Fruit fly (Drosophila melanogaster) whole organism, embryonic: Measurements from ENCODE around the gene CAH4.
A peak's percentile ranks its signal among the peaks of the same experiment; 100 is the strongest.

Source experiments
- CG10267 ChIP-seq: fragments of 200-800 bp; sonication (Bioruptor generic); optimal IDR thresholded peaks from 2 replicates; lab custom pipeline; 2018; ENCODE audit warnings: missing biosample characterization, mild to moderate bottlenecking, missing genetic modification characterization, moderate library complexity
- CG10321 ChIP-seq: fragments of 200-800 bp; sonication (Bioruptor generic); IDR thresholded peaks from 2 replicates; pipeline ENCODE4 v1.3.6; 2022; ENCODE audit warnings: missing biosample characterization, missing genetic modification characterization
- CG12155 ChIP-seq: fragments of 200-800 bp; sonication (Bioruptor generic); optimal IDR thresholded peaks from 3 replicates; lab custom pipeline; 2016; ENCODE audit warnings: missing biosample characterization, missing genetic modification characterization
- CG12659 ChIP-seq: fragments of 200-800 bp; sonication (Bioruptor generic); optimal IDR thresholded peaks from 3 replicates; lab custom pipeline; 2017; ENCODE audit warnings: mild to moderate bottlenecking, missing biosample characterization, missing genetic modification reagents, missing genetic modification characterization
- CG12744 ChIP-seq: fragments of 200-800 bp; sonication (Bioruptor generic); optimal IDR thresholded peaks from 2 replicates; lab custom pipeline; 2016; ENCODE audit warnings: missing biosample characterization, missing genetic modification characterization
- CG13287 ChIP-seq: fragments of 200-800 bp; sonication (Bioruptor generic); IDR thresholded peaks from 2 replicates; pipeline ENCODE4 v1.3.6; 2022; ENCODE audit warnings: missing biosample characterization, missing genetic modification characterization; ENCODE audit not compliant: partially characterized antibody
- CG14710 ChIP-seq: fragments of 200-800 bp; sonication (Bioruptor generic); optimal IDR thresholded peaks from 3 replicates; lab custom pipeline; 2019; ENCODE audit warnings: missing biosample characterization, mild to moderate bottlenecking, missing genetic modification characterization, moderate library complexity
- CG17829 ChIP-seq: fragments of 200-800 bp; optimal IDR thresholded peaks from 2 replicates; lab custom pipeline; 2019; ENCODE audit warnings: missing biosample characterization, mild to moderate bottlenecking, missing genetic modification characterization, moderate library complexity
- CG18011 ChIP-seq: fragments of 200-800 bp; sonication (Bioruptor generic); optimal IDR thresholded peaks from 2 replicates; lab custom pipeline; 2017; ENCODE audit warnings: missing biosample characterization, missing genetic modification characterization, mild to moderate bottlenecking, moderate library complexity, missing genotype
- CG2116 ChIP-seq: fragments of 200-800 bp; sonication (Bioruptor generic); optimal IDR thresholded peaks from 3 replicates; lab custom pipeline; 2018; ENCODE audit warnings: missing biosample characterization, mild to moderate bottlenecking, missing genetic modification characterization
- CG2678 ChIP-seq: fragments of 200-800 bp; sonication (Bioruptor generic); optimal IDR thresholded peaks from 3 replicates; lab custom pipeline; 2019; ENCODE audit warnings: missing biosample characterization, mild to moderate bottlenecking, missing genetic modification characterization, moderate library complexity
- CG34376 ChIP-seq: fragments of 200-800 bp; sonication (Bioruptor generic); optimal IDR thresholded peaks from 2 replicates; lab custom pipeline; 2018; ENCODE audit warnings: missing biosample characterization, mild to moderate bottlenecking, missing genetic modification characterization
- CG3838 ChIP-seq: fragments of 200-800 bp; sonication (Bioruptor generic); optimal IDR thresholded peaks from 3 replicates; lab custom pipeline; 2016; ENCODE audit warnings: missing biosample characterization, missing genetic modification characterization
- CG4617 ChIP-seq: fragments of 200-800 bp; sonication (Bioruptor generic); optimal IDR thresholded peaks from 3 replicates; lab custom pipeline; 2016; ENCODE audit warnings: missing biosample characterization, missing genetic modification characterization, borderline replicate concordance
- CG8478 ChIP-seq: fragments of >200 bp; optimal IDR thresholded peaks from 2 replicates; lab custom pipeline; 2018
- CG9797 ChIP-seq: fragments of 200-800 bp; sonication (Bioruptor generic); optimal IDR thresholded peaks from 3 replicates; lab custom pipeline; 2018; ENCODE audit warnings: missing biosample characterization, mild to moderate bottlenecking, missing genetic modification characterization
- Dfd ChIP-seq, 2 experiments: fragments of >200 bp; optimal IDR thresholded peaks; 2 replicates each; lab custom pipeline; 2017; ENCODE audit warnings: missing biosample characterization in 2 of 2, missing genetic modification characterization in 2 of 2
- Dll ChIP-seq: fragments of 200-800 bp; sonication (Bioruptor generic); IDR thresholded peaks from 4 replicates; pipeline ENCODE4 v1.3.6; 2022; ENCODE audit warnings: missing biosample characterization, missing genetic modification characterization; ENCODE audit not compliant: partially characterized antibody
- Dp ChIP-seq: fragments of 200-800 bp; sonication (Bioruptor generic); optimal IDR thresholded peaks from 2 replicates; lab custom pipeline; 2018; ENCODE audit warnings: missing biosample characterization, mild to moderate bottlenecking, missing genetic modification characterization, moderate library complexity
- E2f2 ChIP-seq: fragments of 200-800 bp; sonication (Bioruptor generic); IDR thresholded peaks from 2 replicates; pipeline ENCODE4 v1.3.6; 2022; ENCODE audit warnings: missing biosample characterization, missing genetic modification characterization
- Gsc ChIP-seq: fragments of 200-800 bp; sonication (Bioruptor generic); IDR thresholded peaks from 2 replicates; pipeline ENCODE4 v1.3.6; 2022; ENCODE audit warnings: missing biosample characterization, missing genetic modification characterization
- Hmx ChIP-seq: fragments of 200-800 bp; sonication (Bioruptor generic); optimal IDR thresholded peaks from 2 replicates; lab custom pipeline; 2016; ENCODE audit warnings: missing biosample characterization, missing genetic modification characterization
- Hsf ChIP-seq: fragments of 200-800 bp; sonication (Bioruptor generic); optimal IDR thresholded peaks from 3 replicates; lab custom pipeline; 2016; ENCODE audit warnings: missing biosample characterization, missing genetic modification characterization
- Lpt ChIP-seq: fragments of >200 bp; optimal IDR thresholded peaks from 2 replicates; lab custom pipeline; 2018; ENCODE audit warnings: missing biosample characterization, missing genetic modification characterization
- MBD-R2 ChIP-seq: fragments of 200-800 bp; sonication (Bioruptor generic); IDR thresholded peaks from 2 replicates; pipeline ENCODE4 v1.3.6; 2022; ENCODE audit warnings: missing biosample characterization, missing genetic modification characterization
- MESR4 ChIP-seq: fragments of 200-800 bp; sonication (Bioruptor generic); optimal IDR thresholded peaks from 2 replicates; lab custom pipeline; 2018; ENCODE audit warnings: missing biosample characterization, mild to moderate bottlenecking, missing genetic modification characterization, moderate library complexity
- NFAT ChIP-seq: fragments of 200-800 bp; sonication (Bioruptor generic); IDR thresholded peaks from 2 replicates; pipeline ENCODE4 v1.3.6; 2022; ENCODE audit warnings: missing biosample characterization, missing genetic modification characterization
- Scr ChIP-seq: fragments of 200-800 bp; sonication (Bioruptor generic); IDR thresholded peaks from 2 replicates; pipeline ENCODE4 v1.3.6; 2022; ENCODE audit warnings: missing biosample characterization, missing genetic modification characterization; ENCODE audit not compliant: partially characterized antibody
- Stat92E ChIP-seq, 3 experiments: fragments of >200 bp in 2 of 3; fragments of 200-800 bp in 1 of 3; sonication (Bioruptor generic) in 1 of 3; optimal IDR thresholded peaks; 2 replicates each; lab custom pipeline; 2017 to 2019; ENCODE audit warnings: missing biosample characterization in 3 of 3, missing genetic modification characterization in 3 of 3, mild to moderate bottlenecking in 1 of 3, moderate library complexity in 1 of 3
- YL-1 ChIP-seq: fragments of 200-800 bp; sonication (Bioruptor generic); optimal IDR thresholded peaks from 3 replicates; lab custom pipeline; 2017; ENCODE audit warnings: missing biosample characterization, mild to moderate bottlenecking, missing genetic modification characterization
- bbx ChIP-seq: fragments of 200-800 bp; sonication (Bioruptor generic); IDR thresholded peaks from 2 replicates; pipeline ENCODE4 v1.3.6; 2022; ENCODE audit warnings: missing biosample characterization, missing genetic modification characterization; ENCODE audit not compliant: partially characterized antibody
- chinmo ChIP-seq: fragments of 200-800 bp; sonication (Bioruptor generic); IDR thresholded peaks from 4 replicates; pipeline ENCODE4 v1.3.6; 2022; ENCODE audit warnings: missing biosample characterization, missing genetic modification characterization; ENCODE audit not compliant: partially characterized antibody
- da ChIP-seq: fragments of 200-800 bp; sonication (Bioruptor generic); optimal IDR thresholded peaks from 2 replicates; lab custom pipeline; 2016; ENCODE audit warnings: missing biosample characterization, missing genetic modification characterization
- dmrt11E ChIP-seq: fragments of 200-800 bp; sonication (Bioruptor generic); optimal IDR thresholded peaks from 3 replicates; lab custom pipeline; 2018; ENCODE audit warnings: missing biosample characterization, mild to moderate bottlenecking, missing genetic modification characterization, moderate library complexity
- ftz-f1 ChIP-seq: fragments of 200-800 bp; sonication (Bioruptor generic); optimal IDR thresholded peaks from 2 replicates; lab custom pipeline; 2016; ENCODE audit warnings: missing biosample characterization, missing genetic modification characterization
- gcm2 ChIP-seq: fragments of 200-800 bp; sonication (Bioruptor generic); optimal IDR thresholded peaks from 2 replicates; lab custom pipeline; 2016; ENCODE audit warnings: missing biosample characterization, missing genetic modification characterization
- gfzf ChIP-seq: fragments of 200-800 bp; sonication (Bioruptor generic); optimal IDR thresholded peaks from 2 replicates; lab custom pipeline; 2016; ENCODE audit warnings: missing biosample characterization, mild to moderate bottlenecking, missing genetic modification characterization, moderate library complexity
- grn ChIP-seq: fragments of 200-800 bp; sonication (Bioruptor generic); optimal IDR thresholded peaks from 3 replicates; lab custom pipeline; 2017; ENCODE audit warnings: missing biosample characterization, missing genetic modification characterization
- gro ChIP-seq: fragments of 200-800 bp; sonication (Bioruptor generic); optimal IDR thresholded peaks from 2 replicates; lab custom pipeline; 2016; ENCODE audit warnings: missing biosample characterization, missing genetic modification characterization
- kay ChIP-seq: fragments of 200-800 bp; sonication (Bioruptor generic); optimal IDR thresholded peaks from 2 replicates; lab custom pipeline; 2016; ENCODE audit warnings: missing biosample characterization, missing genetic modification characterization
- lbe ChIP-seq: fragments of 200-800 bp; sonication (Bioruptor generic); optimal IDR thresholded peaks from 2 replicates; lab custom pipeline; 2016; ENCODE audit warnings: missing biosample characterization, mild to moderate bottlenecking, missing genetic modification characterization
- phol ChIP-seq: fragments of 200-800 bp; sonication (Bioruptor generic); optimal IDR thresholded peaks from 3 replicates; lab custom pipeline; 2018; ENCODE audit warnings: missing biosample characterization, mild to moderate bottlenecking, missing genetic modification characterization, moderate library complexity
- pzg ChIP-seq: fragments of 200-800 bp; sonication (Bioruptor generic); optimal IDR thresholded peaks from 3 replicates; lab custom pipeline; 2018; ENCODE audit warnings: missing biosample characterization, mild to moderate bottlenecking, missing genetic modification characterization, moderate library complexity
- salm ChIP-seq: fragments of 200-800 bp; sonication (Bioruptor generic); optimal IDR thresholded peaks from 2 replicates; lab custom pipeline; 2018; ENCODE audit warnings: missing biosample characterization, mild to moderate bottlenecking, missing genetic modification characterization
- trem ChIP-seq: fragments of 200-800 bp; optimal IDR thresholded peaks from 3 replicates; lab custom pipeline; 2019; ENCODE audit warnings: missing biosample characterization, mild to moderate bottlenecking, missing genetic modification characterization, moderate library complexity
- ttk ChIP-seq: fragments of 200-800 bp; sonication (Bioruptor generic); IDR thresholded peaks from 2 replicates; pipeline ENCODE4 v2.1.2; 2022; ENCODE audit warnings: missing biosample characterization, missing genetic modification characterization
- unpg ChIP-seq: fragments of 200-800 bp; sonication (Bioruptor generic); optimal IDR thresholded peaks from 3 replicates; lab custom pipeline; 2018; ENCODE audit warnings: missing biosample characterization, mild to moderate bottlenecking, missing genetic modification characterization, moderate library complexity
- usp ChIP-seq: fragments of >200 bp; optimal IDR thresholded peaks from 2 replicates; lab custom pipeline; 2017; ENCODE audit warnings: missing biosample characterization, missing genetic modification characterization
- zfh1 ChIP-seq: fragments of 200-800 bp; sonication (Bioruptor generic); IDR thresholded peaks from 3 replicates; pipeline ENCODE4 v1.3.6; 2022; ENCODE audit warnings: missing biosample characterization, missing genetic modification characterization

CAH4 gene

DNA sequence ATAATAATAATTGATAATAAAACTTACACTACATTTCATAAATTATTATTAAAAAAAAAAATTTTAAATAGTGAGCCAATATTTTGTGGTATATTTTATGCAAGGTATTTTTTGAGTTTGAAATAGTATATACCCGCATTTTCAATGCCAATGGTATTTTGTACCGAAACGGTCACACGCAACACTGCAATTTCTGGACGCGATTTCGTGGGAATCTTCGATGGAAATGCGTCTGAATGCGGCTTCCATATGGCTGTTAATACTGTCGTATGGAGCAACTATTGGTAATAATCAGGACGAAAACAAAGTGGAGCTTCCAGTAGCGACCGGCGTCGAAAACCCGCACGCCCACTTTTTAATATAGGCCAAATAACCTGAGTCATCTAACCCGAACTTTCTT, 5.9 kb downstream of the CAH4 start, which contains the start of gene Nct:
TSS of gene Nct (plus strand) at position 173 of the 400 bp plus-strand sequence.
- TF ChIP-seq ftz-f1 (GFP tag; lab: Kevin White, UChicago): peak; percentile 0
- TF ChIP-seq CG4617 (GFP tag; lab: Kevin White, UChicago): peak; percentile 51
- no peak for TF ChIP-seq usp (GFP tag; lab: Kevin White, UChicago)
- TF ChIP-seq CG2116 (GFP tag; lab: Kevin White, UChicago): peak; percentile 7
- peak; percentile 72 for TF ChIP-seq CG9797 (GFP tag; lab: Kevin White, UChicago)
- TF ChIP-seq Stat92E (GFP tag; optimal IDR thresholded peaks at IDR 0.05; lab: Kevin White, UChicago): peak in 1 of 3 experiments; percentile 22
- peak; percentile 38 for TF ChIP-seq CG14710 (tag; lab: Kevin White, UChicago)
- TF ChIP-seq CG12744 (GFP tag; lab: Kevin White, UChicago): no peak
- peak; percentile 18 for TF ChIP-seq trem (tag; lab: Kevin White, UChicago)
- TF ChIP-seq Scr (GFP tag; lab: Robert Waterston, UW): peak; percentile 25; the same call in 1 of the 2 replicates
- TF ChIP-seq kay (GFP tag; lab: Kevin White, UChicago): peak; percentile 1
- TF ChIP-seq Lpt (GFP tag; lab: Kevin White, UChicago): no peak
- TF ChIP-seq unpg: no peak
- TF ChIP-seq CG10267 (tag; lab: Kevin White, UChicago): peak; percentile 17
- TF ChIP-seq MESR4: peak; percentile 68
- TF ChIP-seq bbx (GFP tag; lab: Robert Waterston, UW): 0 out of 2 replicates have a peak, but pooled peaks have one; percentile 11
- TF ChIP-seq YL-1 (GFP tag; lab: Kevin White, UChicago): peak; percentile 43
- peak; percentile 72 for TF ChIP-seq E2f2
- TF ChIP-seq zfh1 (GFP tag; lab: Robert Waterston, UW): no peak
- peak; percentile 53 for TF ChIP-seq pzg
- peak; percentile 75 for TF ChIP-seq gfzf (GFP tag; lab: Kevin White, UChicago)
- TF ChIP-seq CG17829 (tag; lab: Kevin White, UChicago): peak; percentile 1
- peak; percentile 71; the same call in 1 of the 2 replicates for TF ChIP-seq MBD-R2 (GFP tag; lab: Robert Waterston, UW)
- peak; percentile 35; the same call in 1 of the 2 replicates for TF ChIP-seq CG13287
- TF ChIP-seq salm: no peak
- TF ChIP-seq CG8478 (lab: Kevin White, UChicago): no peak
- TF ChIP-seq CG12659 (GFP tag; lab: Kevin White, UChicago): no peak
- no peak for TF ChIP-seq CG3838 (GFP tag; lab: Kevin White, UChicago)
- TF ChIP-seq Dp (GFP tag; lab: Kevin White, UChicago): peak; percentile 60
- 0 out of 4 replicates have a peak, but pooled peaks have one; percentile 15 for TF ChIP-seq Dll (GFP tag; lab: Robert Waterston, UW)
- TF ChIP-seq CG18011: no peak

DNA sequence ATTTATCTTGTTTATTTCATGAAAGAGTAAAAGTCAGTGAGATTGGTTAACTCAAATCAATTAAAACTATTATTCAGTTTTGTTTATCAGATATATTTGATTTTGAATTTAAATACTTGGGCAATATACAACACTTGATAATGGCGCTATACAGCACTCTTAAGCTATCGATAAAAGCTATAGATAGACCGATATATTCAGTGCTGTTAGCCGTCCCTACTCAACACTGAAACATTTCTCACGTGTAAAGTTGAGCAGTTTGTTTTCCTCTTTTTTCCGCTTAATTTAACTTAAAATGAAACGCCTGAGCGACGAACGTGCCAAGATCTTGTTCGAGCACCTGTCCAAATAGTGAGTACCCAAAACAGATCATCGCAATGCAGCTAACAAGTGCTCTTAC, 6.9 kb downstream of the CAH4 start, which contains the start of gene CG7006:
TSS of gene CG7006 (plus strand) at position 208 of the 400 bp plus-strand sequence.
- TF ChIP-seq CG12155: peak; percentile 85
- TF ChIP-seq Hsf (GFP tag; lab: Kevin White, UChicago): peak; percentile 74
- peak; percentile 32 for TF ChIP-seq da (GFP tag; lab: Kevin White, UChicago)
- TF ChIP-seq grn (GFP tag; lab: Kevin White, UChicago): no peak
- TF ChIP-seq Stat92E (GFP tag; optimal IDR thresholded peaks at IDR 0.05; lab: Kevin White, UChicago): no peak
- TF ChIP-seq gcm2 (GFP tag; lab: Kevin White, UChicago): peak; percentile 22
- peak; percentile 52 for TF ChIP-seq ttk (GFP tag; lab: Robert Waterston, UW)
- TF ChIP-seq pzg: peak; percentile 94
- peak; percentile 75 for TF ChIP-seq Scr (GFP tag; lab: Robert Waterston, UW)
- TF ChIP-seq bbx (GFP tag; lab: Robert Waterston, UW): peak; percentile 76
- TF ChIP-seq Hmx (GFP tag; lab: Kevin White, UChicago): no peak
- TF ChIP-seq dmrt11E (tag; lab: Kevin White, UChicago): peak; percentile 55
- no peak for TF ChIP-seq lbe (GFP tag; lab: Kevin White, UChicago)
- no peak for TF ChIP-seq CG10321
- TF ChIP-seq NFAT: peak; percentile 94
- TF ChIP-seq CG34376: peak; percentile 33
- TF ChIP-seq CG2678 (tag; lab: Kevin White, UChicago): no peak
- no peak; the same call in 3 of the 4 replicates for TF ChIP-seq chinmo (GFP tag; lab: Robert Waterston, UW)
- peak; percentile 87 for TF ChIP-seq gro (GFP tag; lab: Kevin White, UChicago)
- TF ChIP-seq Dfd (GFP tag; optimal IDR thresholded peaks at IDR 0.05; lab: Kevin White, UChicago): no peak
- no peak for TF ChIP-seq Gsc (GFP tag; lab: Robert Waterston, UW)
- TF ChIP-seq phol (tag; lab: Kevin White, UChicago): peak; percentile 69
